Worm (Caenorhabditis elegans) whole organism, L3 larva: Measurements from ENCODE around the gene C08A9.3.
A peak's percentile ranks its signal among the peaks of the same experiment; 100 is the strongest.

ENCODE experiments used
- R02D3.7 ChIP-seq: fragments of 150-350 bp; optimal IDR thresholded peaks from 2 replicates; lab custom pipeline; 2014; ENCODE audit warnings: missing biosample characterization, missing genetic modification characterization
- ZK546.5 ChIP-seq: sonication (generic microtip); optimal IDR thresholded peaks from 2 replicates; lab custom pipeline; 2017; ENCODE audit warnings: missing biosample characterization, missing genetic modification characterization
- aly-2 ChIP-seq: fragments of 150-350 bp; optimal IDR thresholded peaks from 2 replicates; lab custom pipeline; 2014; ENCODE audit warnings: missing biosample characterization, missing genetic modification characterization
- ama-1 ChIP-seq: fragments of 150-350 bp; optimal IDR thresholded peaks from 2 replicates; lab custom pipeline; 2018
- ceh-28 ChIP-seq: fragments of 150-350 bp; optimal IDR thresholded peaks from 2 replicates; lab custom pipeline; 2014; ENCODE audit warnings: missing biosample characterization, missing genetic modification reagents, missing genetic modification characterization
- daf-12 ChIP-seq: fragments of 150-350 bp; optimal IDR thresholded peaks from 2 replicates; lab custom pipeline; 2014; ENCODE audit warnings: missing biosample characterization, missing genetic modification reagents, missing genetic modification characterization
- elt-1 ChIP-seq: fragments of 150-350 bp; optimal IDR thresholded peaks from 2 replicates; lab custom pipeline; 2014; ENCODE audit warnings: missing biosample characterization, missing genetic modification characterization
- elt-2 ChIP-seq: sonication (generic microtip); optimal IDR thresholded peaks from 2 replicates; lab custom pipeline; 2016; ENCODE audit warnings: missing genetic modification reagents, mild to moderate bottlenecking, missing genetic modification characterization, missing compliant biosample characterization
- eor-1 ChIP-seq, 2 experiments: fragments of 150-350 bp; optimal IDR thresholded peaks; 2 replicates each; lab custom pipeline; 2014 to 2018; ENCODE audit warnings: missing biosample characterization in 2 of 2, missing genetic modification characterization in 2 of 2
- fkh-10 ChIP-seq: sonication (generic microtip); optimal IDR thresholded peaks from 2 replicates; lab custom pipeline; 2017; ENCODE audit warnings: missing biosample characterization, missing genetic modification reagents, missing genetic modification characterization
- fos-1 ChIP-seq: fragments of 150-350 bp; optimal IDR thresholded peaks from 2 replicates; lab custom pipeline; 2014; ENCODE audit warnings: missing biosample characterization, missing genetic modification characterization
- hmg-11 ChIP-seq: sonication (generic microtip); optimal IDR thresholded peaks from 2 replicates; lab custom pipeline; 2016; ENCODE audit warnings: missing genetic modification characterization, missing compliant biosample characterization
- jun-1 ChIP-seq: fragments of 150-350 bp; optimal IDR thresholded peaks from 2 replicates; lab custom pipeline; 2014; ENCODE audit warnings: missing biosample characterization, missing genetic modification reagents, missing genetic modification characterization
- lin-39 ChIP-seq: fragments of 150-350 bp; optimal IDR thresholded peaks from 2 replicates; lab custom pipeline; 2018; ENCODE audit warnings: missing biosample characterization, missing genetic modification reagents, missing genetic modification characterization
- lsy-12 ChIP-seq: sonication (generic microtip); optimal IDR thresholded peaks from 2 replicates; lab custom pipeline; 2016; ENCODE audit warnings: mild to moderate bottlenecking, missing genetic modification characterization, missing compliant biosample characterization
- mdl-1 ChIP-seq: fragments of 150-350 bp; optimal IDR thresholded peaks from 2 replicates; lab custom pipeline; 2014; ENCODE audit warnings: missing biosample characterization, missing genetic modification characterization
- mml-1 ChIP-seq: fragments of 150-350 bp; sonication (generic microtip); optimal IDR thresholded peaks from 3 replicates; lab custom pipeline; 2014; ENCODE audit warnings: missing biosample characterization, missing genetic modification characterization
- nfya-1 ChIP-seq: sonication (generic microtip); optimal IDR thresholded peaks from 2 replicates; lab custom pipeline; 2017; ENCODE audit warnings: missing genetic modification characterization, mild to moderate bottlenecking, missing compliant biosample characterization, antibody characterized with exemption, moderate library complexity; ENCODE audit not compliant: insufficient read depth
- nhr-11 ChIP-seq: fragments of 150-350 bp; optimal IDR thresholded peaks from 2 replicates; lab custom pipeline; 2014; ENCODE audit warnings: missing biosample characterization, missing genetic modification characterization
- nhr-23 ChIP-seq: fragments of 150-350 bp; optimal IDR thresholded peaks from 2 replicates; lab custom pipeline; 2014; ENCODE audit warnings: missing biosample characterization, missing genetic modification reagents, missing genetic modification characterization
- nhr-237 ChIP-seq: fragments of 150-350 bp; optimal IDR thresholded peaks from 2 replicates; lab custom pipeline; 2014; ENCODE audit warnings: missing biosample characterization, missing genetic modification characterization
- nhr-25 ChIP-seq: sonication (generic microtip); optimal IDR thresholded peaks from 2 replicates; lab custom pipeline; 2017; ENCODE audit warnings: missing biosample characterization, missing genetic modification characterization
- nhr-43 ChIP-seq: sonication (generic microtip); optimal IDR thresholded peaks from 2 replicates; lab custom pipeline; 2016; ENCODE audit warnings: mild to moderate bottlenecking, missing genetic modification characterization, missing compliant biosample characterization; ENCODE audit not compliant: poor library complexity, severe bottlenecking
- nhr-77 ChIP-seq: fragments of 150-350 bp; optimal IDR thresholded peaks from 2 replicates; lab custom pipeline; 2014; ENCODE audit warnings: missing biosample characterization, missing genetic modification characterization
- pha-4 ChIP-seq: fragments of 150-350 bp; optimal IDR thresholded peaks from 2 replicates; lab custom pipeline; 2014; ENCODE audit warnings: missing biosample characterization, missing genetic modification reagents, missing genetic modification characterization
- pqm-1 ChIP-seq: fragments of 150-350 bp; optimal IDR thresholded peaks from 2 replicates; lab custom pipeline; 2017; ENCODE audit warnings: missing biosample characterization, missing genetic modification characterization, inconsistent platforms
- skn-1 ChIP-seq: fragments of 150-350 bp; optimal IDR thresholded peaks from 2 replicates; lab custom pipeline; 2014; ENCODE audit warnings: missing biosample characterization, missing genetic modification characterization
- snpc-4 ChIP-seq: fragments of 150-350 bp; optimal IDR thresholded peaks from 2 replicates; lab custom pipeline; 2014; ENCODE audit warnings: missing biosample characterization, missing genetic modification characterization
- unc-62 ChIP-seq: fragments of 150-350 bp; sonication (generic microtip); optimal IDR thresholded peaks from 4 replicates; lab custom pipeline; 2014; ENCODE audit warnings: missing biosample characterization, missing genetic modification reagents, missing genetic modification characterization
- zag-1 ChIP-seq: fragments of 150-350 bp; optimal IDR thresholded peaks from 2 replicates; lab custom pipeline; 2014; ENCODE audit warnings: missing biosample characterization, missing genetic modification characterization
- ztf-4 ChIP-seq: fragments of 150-350 bp; optimal IDR thresholded peaks from 2 replicates; lab custom pipeline; 2014; ENCODE audit warnings: missing biosample characterization, missing genetic modification characterization

C08A9.3 gene

ce11 chrX:17070495-17070894 lies 22.6 kb downstream of the C08A9.3 start:
- TF ChIP-seq ztf-4 (tag; lab: Kevin White, UChicago): no peak
- peak; percentile 34 for TF ChIP-seq nhr-23 (tag; lab: Kevin White, UChicago)

- TF ChIP-seq elt-2 (tag; lab: Kevin White, UChicago) (peak; percentile 85), pqm-1 (tag; lab: Kevin White, UChicago) (peak; percentile 48), fkh-10 (no peak), pha-4 (peak; percentile 23), eor-1 (tag; optimal IDR thresholded peaks at IDR 0.05; lab: Kevin White, UChicago) (no peak)
Observed at ce11 chrX:17066937-17067336, 26.2 kb downstream of the C08A9.3 start.

- TF ChIP-seq lsy-12 (tag; lab: Kevin White, UChicago): no peak
- peak; percentile 81 for TF ChIP-seq pha-4
- TF ChIP-seq elt-2 (tag; lab: Kevin White, UChicago): peak; percentile 82
- TF ChIP-seq snpc-4 (tag; lab: Kevin White, UChicago): no peak
- TF ChIP-seq pqm-1 (tag; lab: Kevin White, UChicago): peak; percentile 66
- TF ChIP-seq daf-12: no peak
- no peak for TF ChIP-seq nhr-11 (tag; lab: Kevin White, UChicago)
- TF ChIP-seq mdl-1 (tag; lab: Kevin White, UChicago): no peak
- peak; percentile 15 for TF ChIP-seq ama-1 (lab: Kevin White, UChicago)
- no peak for TF ChIP-seq jun-1 (tag; lab: Kevin White, UChicago)
- TF ChIP-seq mml-1 (tag; lab: Kevin White, UChicago): no peak
- TF ChIP-seq skn-1 (tag; lab: Kevin White, UChicago): no peak
Observed at ce11 chrX:17064820-17065219, 28.3 kb downstream of the C08A9.3 start.

DNA sequence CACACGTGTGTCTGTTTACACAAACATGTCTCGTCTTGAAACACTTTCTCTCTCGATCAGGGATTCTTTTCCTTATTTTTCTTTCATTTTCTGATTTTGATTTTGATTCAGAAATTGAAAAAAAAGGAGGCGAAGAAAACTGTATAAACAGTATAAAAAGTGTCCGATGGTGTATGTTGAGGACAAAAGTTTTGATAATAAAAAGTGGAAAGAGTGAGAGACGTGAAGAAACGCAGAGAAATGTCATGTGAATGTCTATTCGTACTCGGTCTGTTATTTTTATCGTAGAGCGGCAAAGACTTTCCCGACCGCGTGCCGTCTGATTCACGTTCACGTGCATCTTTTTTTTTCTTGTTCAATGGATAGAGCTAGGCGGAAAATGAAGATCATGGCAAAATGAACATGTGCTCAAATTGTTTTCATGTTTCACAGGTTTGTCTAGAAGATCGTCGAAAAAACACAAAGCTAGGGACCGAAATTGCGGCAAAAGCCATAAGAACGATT lies 29.3 kb downstream of the C08A9.3 start:
- TF ChIP-seq pqm-1 (tag; lab: Kevin White, UChicago) (peak; percentile 93), ama-1 (lab: Kevin White, UChicago) (peak; percentile 27), mdl-1 (tag; lab: Kevin White, UChicago) (peak; percentile 89), nhr-23 (tag; lab: Kevin White, UChicago) (peak; percentile 48), pha-4 (peak; percentile 89), R02D3.7 (tag; lab: Kevin White, UChicago) (no peak), nhr-43 (tag; lab: Kevin White, UChicago) (peak; percentile 60), hmg-11 (tag; lab: Kevin White, UChicago) (no peak), aly-2 (tag; lab: Kevin White, UChicago) (no peak), lsy-12 (tag; lab: Kevin White, UChicago) (peak; percentile 39), nhr-25 (tag; lab: Kevin White, UChicago) (peak; percentile 22), ceh-28 (tag; lab: Kevin White, UChicago) (no peak), elt-2 (tag; lab: Kevin White, UChicago) (peak; percentile 82), nhr-237 (tag; lab: Kevin White, UChicago) (no peak), lin-39 (no peak), nfya-1 (tag; lab: Kevin White, UChicago) (peak; percentile 32), jun-1 (tag; lab: Kevin White, UChicago) (peak; percentile 86), elt-1 (tag; lab: Kevin White, UChicago) (no peak)

ce11 chrX:17062165-17062564 lies 30.9 kb downstream of the C08A9.3 start:
- TF ChIP-seq nhr-43 (tag; lab: Kevin White, UChicago): peak; percentile 41
- peak; percentile 40 for TF ChIP-seq pha-4
- TF ChIP-seq nfya-1 (tag; lab: Kevin White, UChicago): no peak

DNA sequence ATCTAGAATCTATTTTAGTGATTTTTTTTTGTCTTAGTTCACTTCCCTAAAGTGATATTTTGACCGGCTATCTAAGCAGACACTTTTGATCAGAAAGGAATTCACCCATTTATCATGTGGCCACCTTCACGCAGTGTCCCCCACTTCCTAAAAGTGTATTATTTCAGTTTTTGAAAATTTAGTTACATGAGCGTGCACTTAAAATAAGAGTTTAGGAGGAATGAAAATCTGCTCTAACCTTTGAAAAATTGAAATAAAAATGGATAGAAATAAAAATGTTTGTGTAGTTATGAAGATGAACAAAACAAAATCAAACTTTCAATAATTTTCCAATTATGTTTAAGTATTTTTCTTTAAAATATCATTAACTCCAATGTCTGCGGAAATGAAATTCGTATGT lies 33.3 kb downstream of the C08A9.3 start:
- TF ChIP-seq R02D3.7 (tag; lab: Kevin White, UChicago) (no peak), fos-1 (no peak), nfya-1 (tag; lab: Kevin White, UChicago) (no peak), ZK546.5 (tag; lab: Kevin White, UChicago) (no peak), elt-2 (tag; lab: Kevin White, UChicago) (no peak), aly-2 (tag; lab: Kevin White, UChicago) (no peak), zag-1 (tag; lab: Kevin White, UChicago) (no peak), nhr-43 (tag; lab: Kevin White, UChicago) (no peak), nhr-77 (no peak), lsy-12 (tag; lab: Kevin White, UChicago) (no peak), unc-62 (no peak), nhr-237 (tag; lab: Kevin White, UChicago) (no peak), pha-4 (no peak), elt-1 (tag; lab: Kevin White, UChicago) (no peak)
